Fruit fly (Drosophila melanogaster) whole organism, embryonic: ENCODE measurements around the gene CG34125.
A peak's percentile ranks its signal among the peaks of the same experiment; 100 is the strongest.

Experiments
- C15 ChIP-seq: fragments of 200-800 bp; sonication (Bioruptor generic); IDR thresholded peaks from 3 replicates; pipeline ENCODE4 v1.3.6; 2022; ENCODE audit warnings: missing biosample characterization, missing genetic modification characterization
- CG11560 ChIP-seq: fragments of 200-800 bp; sonication (Bioruptor generic); IDR thresholded peaks from 3 replicates; pipeline ENCODE4 v1.3.6; 2022; ENCODE audit warnings: missing biosample characterization, missing genetic modification characterization
- CG12219 ChIP-seq: fragments of 200-800 bp; sonication (Bioruptor generic); optimal IDR thresholded peaks from 3 replicates; lab custom pipeline; 2018; ENCODE audit warnings: missing biosample characterization, mild to moderate bottlenecking, missing genetic modification characterization
- CG14667 ChIP-seq: fragments of 200-800 bp; sonication (Bioruptor generic); IDR thresholded peaks from 2 replicates; pipeline ENCODE4 v1.3.6; 2022; ENCODE audit warnings: missing biosample characterization, missing genetic modification characterization
- CG14860 ChIP-seq: fragments of 200-800 bp; sonication (Bioruptor generic); IDR thresholded peaks from 3 replicates; pipeline ENCODE4 v1.3.6; 2022; ENCODE audit warnings: missing biosample characterization, missing genetic modification characterization; ENCODE audit not compliant: partially characterized antibody
- CG15011 ChIP-seq: fragments of 200-800 bp; sonication (Bioruptor generic); optimal IDR thresholded peaks from 3 replicates; lab custom pipeline; 2018; ENCODE audit warnings: missing biosample characterization, mild to moderate bottlenecking, missing genetic modification characterization
- CG1602 ChIP-seq: fragments of 200-800 bp; sonication (Bioruptor generic); optimal IDR thresholded peaks from 3 replicates; lab custom pipeline; 2016; ENCODE audit warnings: missing biosample characterization, missing genetic modification characterization
- CG1647 ChIP-seq: fragments of 200-800 bp; sonication (Bioruptor generic); optimal IDR thresholded peaks from 3 replicates; lab custom pipeline; 2016; ENCODE audit warnings: missing biosample characterization, missing genetic modification characterization
- CG17361 ChIP-seq: fragments of 200-800 bp; sonication (Bioruptor generic); IDR thresholded peaks from 3 replicates; pipeline ENCODE4 v1.3.6; 2022; ENCODE audit warnings: missing biosample characterization, missing genetic modification characterization
- CG17568 ChIP-seq: fragments of 200-800 bp; sonication (Bioruptor generic); optimal IDR thresholded peaks from 2 replicates; lab custom pipeline; 2018; ENCODE audit warnings: missing biosample characterization, mild to moderate bottlenecking, missing genetic modification characterization, moderate library complexity
- CG17612 ChIP-seq: fragments of 200-800 bp; sonication (Bioruptor generic); IDR thresholded peaks from 2 replicates; pipeline ENCODE4 v1.3.6; 2022; ENCODE audit warnings: missing biosample characterization, missing genetic modification characterization
- CG17802 ChIP-seq: fragments of 200-800 bp; sonication (Bioruptor generic); optimal IDR thresholded peaks from 2 replicates; lab custom pipeline; 2018; ENCODE audit warnings: missing biosample characterization, mild to moderate bottlenecking, missing genetic modification characterization, moderate library complexity
- CG17912 ChIP-seq: fragments of 200-800 bp; sonication (Bioruptor generic); optimal IDR thresholded peaks from 2 replicates; lab custom pipeline; 2018; ENCODE audit warnings: missing biosample characterization, mild to moderate bottlenecking, missing genetic modification characterization
- CG18262 ChIP-seq: fragments of 200-800 bp; optimal IDR thresholded peaks from 3 replicates; lab custom pipeline; 2019; ENCODE audit warnings: missing biosample characterization, mild to moderate bottlenecking, missing genetic modification characterization, moderate library complexity
- CG2129 ChIP-seq: fragments of 200-800 bp; sonication (Bioruptor generic); IDR thresholded peaks from 2 replicates; pipeline ENCODE4 v1.3.6; 2022; ENCODE audit warnings: missing biosample characterization, missing genetic modification characterization; ENCODE audit not compliant: partially characterized antibody
- CG4854 ChIP-seq: fragments of 200-800 bp; sonication (Bioruptor generic); optimal IDR thresholded peaks from 2 replicates; lab custom pipeline; 2016; ENCODE audit warnings: missing biosample characterization, missing genetic modification characterization, inconsistent platforms
- CG6254 ChIP-seq: fragments of 200-800 bp; sonication (Bioruptor generic); optimal IDR thresholded peaks from 3 replicates; lab custom pipeline; 2017; ENCODE audit warnings: mild to moderate bottlenecking, missing biosample characterization, missing genetic modification reagents, missing genetic modification characterization
- CG7556 ChIP-seq: fragments of 200-800 bp; sonication (Bioruptor generic); optimal IDR thresholded peaks from 2 replicates; lab custom pipeline; 2017; ENCODE audit warnings: missing biosample characterization, mild to moderate bottlenecking, missing genetic modification characterization
- CG9797 ChIP-seq: fragments of 200-800 bp; sonication (Bioruptor generic); optimal IDR thresholded peaks from 3 replicates; lab custom pipeline; 2018; ENCODE audit warnings: missing biosample characterization, mild to moderate bottlenecking, missing genetic modification characterization
- Dref ChIP-seq: fragments of 200-800 bp; sonication (Bioruptor generic); IDR thresholded peaks from 2 replicates; pipeline ENCODE4 v1.3.6; 2022; ENCODE audit warnings: missing biosample characterization, missing genetic modification characterization
- Drgx ChIP-seq: fragments of 200-800 bp; sonication (Bioruptor generic); IDR thresholded peaks from 2 replicates; pipeline ENCODE4 v1.3.6; 2022; ENCODE audit warnings: missing biosample characterization, missing genetic modification characterization
- HLH4C ChIP-seq: fragments of 200-800 bp; sonication (Bioruptor generic); IDR thresholded peaks from 3 replicates; pipeline ENCODE4 v1.3.6; 2022; ENCODE audit warnings: missing biosample characterization, missing genetic modification characterization; ENCODE audit not compliant: partially characterized antibody
- HmgD ChIP-seq: fragments of 200-800 bp; sonication (Bioruptor generic); optimal IDR thresholded peaks from 3 replicates; lab custom pipeline; 2016; ENCODE audit warnings: missing biosample characterization, missing genetic modification characterization
- MTF-1 ChIP-seq: fragments of 200-800 bp; sonication (Bioruptor generic); optimal IDR thresholded peaks from 2 replicates; lab custom pipeline; 2018; ENCODE audit warnings: missing biosample characterization, mild to moderate bottlenecking, missing genetic modification characterization, borderline replicate concordance
- Nf-YC ChIP-seq: fragments of 200-800 bp; optimal IDR thresholded peaks from 3 replicates; lab custom pipeline; 2019; ENCODE audit warnings: missing biosample characterization, mild to moderate bottlenecking, missing genetic modification characterization, moderate library complexity
- Oaz ChIP-seq: fragments of 200-800 bp; sonication (Bioruptor generic); IDR thresholded peaks from 2 replicates; pipeline ENCODE4 v1.3.6; 2022; ENCODE audit warnings: missing biosample characterization, missing genetic modification characterization
- Optix ChIP-seq: fragments of 200-800 bp; sonication (Bioruptor generic); IDR thresholded peaks from 3 replicates; pipeline ENCODE4 v1.3.6; 2022; ENCODE audit warnings: missing biosample characterization, missing genetic modification characterization
- Sin3A ChIP-seq: fragments of >200 bp; optimal IDR thresholded peaks from 2 replicates; lab custom pipeline; 2018
- Ssrp ChIP-seq: fragments of 200-800 bp; sonication (Bioruptor generic); optimal IDR thresholded peaks from 2 replicates; lab custom pipeline; 2018; ENCODE audit warnings: missing biosample characterization, mild to moderate bottlenecking, missing genetic modification characterization, moderate library complexity
- Taf1 ChIP-seq: fragments of 200-800 bp; sonication (Bioruptor generic); IDR thresholded peaks from 2 replicates; pipeline ENCODE4 v1.3.6; 2022; ENCODE audit warnings: missing biosample characterization, missing genetic modification characterization
- bowl ChIP-seq: fragments of 200-800 bp; sonication (Bioruptor generic); IDR thresholded peaks from 2 replicates; pipeline ENCODE4 v1.3.6; 2022; ENCODE audit warnings: missing biosample characterization, missing genetic modification characterization
- br ChIP-seq: fragments of >200 bp; optimal IDR thresholded peaks from 2 replicates; lab custom pipeline; 2017
- cas ChIP-seq: fragments of 200-800 bp; sonication (Bioruptor generic); IDR thresholded peaks from 2 replicates; pipeline ENCODE4 v1.3.6; 2022; ENCODE audit warnings: missing biosample characterization, missing genetic modification characterization
- chinmo ChIP-seq: fragments of 200-800 bp; sonication (Bioruptor generic); IDR thresholded peaks from 4 replicates; pipeline ENCODE4 v1.3.6; 2022; ENCODE audit warnings: missing biosample characterization, missing genetic modification characterization; ENCODE audit not compliant: partially characterized antibody
- dan ChIP-seq: fragments of 200-800 bp; sonication (Bioruptor generic); IDR thresholded peaks from 2 replicates; pipeline ENCODE4 v1.3.6; 2022; ENCODE audit warnings: missing biosample characterization, missing genetic modification characterization
- danr ChIP-seq: fragments of 200-800 bp; sonication (Bioruptor generic); IDR thresholded peaks from 2 replicates; pipeline ENCODE4 v1.3.6; 2022; ENCODE audit warnings: missing biosample characterization, missing genetic modification characterization
- ems ChIP-seq: fragments of 200-800 bp; sonication (Bioruptor generic); optimal IDR thresholded peaks from 3 replicates; lab custom pipeline; 2016; ENCODE audit warnings: missing biosample characterization, missing genetic modification characterization
- ewg ChIP-seq: fragments of 200-800 bp; sonication (Bioruptor generic); optimal IDR thresholded peaks from 3 replicates; lab custom pipeline; 2017; ENCODE audit warnings: mild to moderate bottlenecking, missing biosample characterization, missing genetic modification reagents, missing genetic modification characterization
- gem ChIP-seq: fragments of 200-800 bp; sonication (Bioruptor generic); optimal IDR thresholded peaks from 2 replicates; lab custom pipeline; 2019; ENCODE audit warnings: missing biosample characterization, mild to moderate bottlenecking, missing genetic modification characterization, moderate library complexity
- gt ChIP-seq: fragments of 200-800 bp; sonication (Bioruptor generic); IDR thresholded peaks from 2 replicates; pipeline ENCODE4 v1.3.6; 2022; ENCODE audit warnings: missing biosample characterization, missing genetic modification characterization
- hbn ChIP-seq: fragments of 200-800 bp; sonication (Bioruptor generic); IDR thresholded peaks from 2 replicates; pipeline ENCODE4 v1.3.6; 2022; ENCODE audit warnings: missing biosample characterization, missing genetic modification characterization; ENCODE audit not compliant: partially characterized antibody
- lilli ChIP-seq: fragments of 200-800 bp; sonication (Bioruptor generic); optimal IDR thresholded peaks from 3 replicates; lab custom pipeline; 2016; ENCODE audit warnings: missing biosample characterization, missing genetic modification characterization
- nmo ChIP-seq: fragments of 200-800 bp; sonication (Bioruptor generic); optimal IDR thresholded peaks from 2 replicates; lab custom pipeline; 2018; ENCODE audit warnings: missing biosample characterization, mild to moderate bottlenecking, missing genetic modification characterization, moderate library complexity
- org-1 ChIP-seq: fragments of 200-800 bp; sonication (Bioruptor generic); optimal IDR thresholded peaks from 2 replicates; lab custom pipeline; 2017; ENCODE audit warnings: missing biosample characterization, missing genetic modification characterization
- rib ChIP-seq: fragments of 200-800 bp; sonication (Bioruptor generic); IDR thresholded peaks from 2 replicates; pipeline ENCODE4 v1.3.6; 2022; ENCODE audit warnings: missing biosample characterization, missing genetic modification characterization
- schlank ChIP-seq: fragments of 200-800 bp; sonication (Bioruptor generic); optimal IDR thresholded peaks from 2 replicates; lab custom pipeline; 2018; ENCODE audit warnings: missing biosample characterization, mild to moderate bottlenecking, missing genetic modification characterization
- sug ChIP-seq: fragments of 200-800 bp; optimal IDR thresholded peaks from 2 replicates; lab custom pipeline; 2019; ENCODE audit warnings: missing biosample characterization, mild to moderate bottlenecking, missing genetic modification characterization, moderate library complexity
- trem ChIP-seq: fragments of 200-800 bp; optimal IDR thresholded peaks from 3 replicates; lab custom pipeline; 2019; ENCODE audit warnings: missing biosample characterization, mild to moderate bottlenecking, missing genetic modification characterization, moderate library complexity
- tx ChIP-seq: fragments of 200-800 bp; sonication (Bioruptor generic); optimal IDR thresholded peaks from 2 replicates; lab custom pipeline; 2016; ENCODE audit warnings: missing biosample characterization, missing genetic modification characterization
- wor ChIP-seq: fragments of 200-800 bp; sonication (Bioruptor generic); IDR thresholded peaks from 2 replicates; pipeline ENCODE4 v1.3.6; 2022; ENCODE audit warnings: missing biosample characterization, missing genetic modification characterization

CG34125 gene

dm6 chr2L:4997401-4998259 is 32.2 kb downstream of the CG34125 start (continued):
- TF ChIP-seq CG4854 (GFP tag; lab: Kevin White, UChicago) (peak; percentile 98), Ssrp (peak; percentile 99), gt (GFP tag; lab: Robert Waterston, UW) (peak; percentile 98), nmo (GFP tag; lab: Kevin White, UChicago) (peak; percentile 99), ems (GFP tag; lab: Kevin White, UChicago) (peak; percentile 99), C15 (peak; percentile 97), MTF-1 (GFP tag; lab: Kevin White, UChicago) (peak; percentile 98), chinmo (GFP tag; lab: Robert Waterston, UW) (no peak), Sin3A (lab: Kevin White, UChicago) (no peak), CG17568 (GFP tag; lab: Kevin White, UChicago) (peak; percentile 97), hbn (GFP tag; lab: Robert Waterston, UW) (peak; percentile 15; the same call in 1 of the 2 replicates), Oaz (GFP tag; lab: Robert Waterston, UW) (peak; percentile 98), tx (GFP tag; lab: Kevin White, UChicago) (peak; percentile 99), Drgx (GFP tag; lab: Robert Waterston, UW) (peak; percentile 99), schlank (tag; lab: Kevin White, UChicago) (peak; percentile 96), gem (tag; lab: Kevin White, UChicago) (peak; percentile 100), CG2129 (no peak), dan (GFP tag; lab: Robert Waterston, UW) (peak; percentile 97), CG9797 (GFP tag; lab: Kevin White, UChicago) (peak; percentile 67), wor (GFP tag; lab: Robert Waterston, UW) (peak; percentile 99), Taf1 (peak; percentile 97), CG17361 (GFP tag; lab: Robert Waterston, UW) (peak; percentile 99), CG6254 (GFP tag; lab: Kevin White, UChicago) (peak; percentile 97), org-1 (GFP tag; lab: Kevin White, UChicago) (peak; percentile 98), rib (GFP tag; lab: Robert Waterston, UW) (peak; percentile 97), br (lab: Kevin White, UChicago) (no peak), CG1602 (GFP tag; lab: Kevin White, UChicago) (peak; percentile 100), CG15011 (peak; percentile 98), danr (GFP tag; lab: Robert Waterston, UW) (peak; percentile 99), bowl (GFP tag; lab: Robert Waterston, UW) (peak; percentile 98), CG12219 (GFP tag; lab: Kevin White, UChicago) (peak; percentile 99), CG14860 (GFP tag; lab: Robert Waterston, UW) (peak; percentile 65), CG17912 (peak; percentile 96), CG1647 (GFP tag; lab: Kevin White, UChicago) (peak; percentile 99), cas (GFP tag; lab: Robert Waterston, UW) (peak; percentile 98), trem (tag; lab: Kevin White, UChicago) (peak; percentile 97), HLH4C (peak; percentile 66), HmgD (peak; percentile 99), Optix (GFP tag; lab: Robert Waterston, UW) (peak; percentile 99), CG7556 (GFP tag; lab: Kevin White, UChicago) (peak; percentile 98), CG17802 (tag; lab: Kevin White, UChicago) (peak; percentile 94), lilli (GFP tag; lab: Kevin White, UChicago) (peak; percentile 99), CG14667 (GFP tag; lab: Robert Waterston, UW) (peak; percentile 99), CG17612 (GFP tag; lab: Robert Waterston, UW) (peak; percentile 98), CG11560 (tag; lab: Robert Waterston, UW) (peak; percentile 94), Nf-YC (tag; lab: Kevin White, UChicago) (peak; percentile 92), CG18262 (tag; lab: Kevin White, UChicago) (peak; percentile 99), ewg (peak; percentile 98), Dref (GFP tag; lab: Robert Waterston, UW) (no peak; the same call in 1 of the 2 replicates), sug (tag; lab: Kevin White, UChicago) (peak; percentile 100)
